Fruit fly (Drosophila melanogaster) whole organism: ENCODE results near the gene CG6693.

Experiments
- CG8478 ChIP-seq: fragments of >200 bp; optimal IDR thresholded peaks from 2 replicates; lab custom pipeline; 2018; ENCODE audit warnings: inconsistent platforms
- Dll ChIP-seq: fragments of >200 bp; optimal IDR thresholded peaks from 2 replicates; lab custom pipeline; 2017
- EcR ChIP-seq, 2 experiments: fragments of >200 bp; optimal IDR thresholded peaks; 2 replicates each; lab custom pipeline; 2017; ENCODE audit warnings: missing biosample characterization in 2 of 2, missing genetic modification characterization in 2 of 2, missing genetic modification reagents in 2 of 2
- pan ChIP-seq: fragments of >200 bp; optimal IDR thresholded peaks from 2 replicates; lab custom pipeline; 2017
- psq ChIP-seq: fragments of >200 bp; optimal IDR thresholded peaks from 2 replicates; lab custom pipeline; 2017

DNA sequence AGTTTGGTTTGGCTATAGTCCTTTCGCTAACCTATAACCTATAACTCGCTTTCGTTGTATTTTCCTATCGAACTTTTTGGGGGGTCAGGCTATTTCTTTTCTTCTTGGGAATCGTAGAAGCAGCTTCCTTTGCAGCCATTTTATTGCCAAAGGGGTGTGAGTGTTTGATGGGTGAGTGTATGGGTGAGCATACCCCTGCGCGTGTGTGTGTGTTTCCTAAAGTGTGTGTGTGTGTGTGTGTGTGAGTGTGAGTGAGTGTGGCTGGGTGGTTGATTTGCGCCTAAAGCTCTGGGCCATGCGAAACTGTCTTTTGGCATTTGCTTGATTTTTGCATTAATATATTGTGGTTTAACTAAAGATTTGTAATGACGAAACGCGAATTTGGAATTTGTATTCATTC, 32.3 kb upstream of the CG6693 start:
- TF ChIP-seq psq (no peak), EcR (GFP tag; optimal IDR thresholded peaks at IDR 0.05; lab: Kevin White, UChicago) (no peak), pan (lab: Kevin White, UChicago) (no peak), Dll (no peak), CG8478 (lab: Kevin White, UChicago) (no peak)
